Fruit fly (Drosophila melanogaster) whole organism, embryonic: ENCODE results near the gene Trl.

Experiments used
- CG10321 ChIP-seq: fragments of 200-800 bp; sonication (Bioruptor generic); IDR thresholded peaks from 2 replicates; pipeline ENCODE4 v1.3.6; 2022; ENCODE audit warnings: missing biosample characterization, missing genetic modification characterization
- CG10654 ChIP-seq: fragments of 200-800 bp; sonication (Bioruptor generic); optimal IDR thresholded peaks from 2 replicates; lab custom pipeline; 2016; ENCODE audit warnings: missing biosample characterization, missing genetic modification characterization
- CG16813 ChIP-seq: fragments of 200-800 bp; sonication (Bioruptor generic); IDR thresholded peaks from 3 replicates; pipeline ENCODE4 v1.3.6; 2022; ENCODE audit warnings: missing biosample characterization, missing genetic modification characterization; ENCODE audit not compliant: partially characterized antibody
- CG30403 ChIP-seq: fragments of 200-800 bp; sonication (Bioruptor generic); optimal IDR thresholded peaks from 3 replicates; lab custom pipeline; 2016; ENCODE audit warnings: missing biosample characterization, missing genetic modification characterization
- CG7357 ChIP-seq: fragments of 200-800 bp; sonication (Bioruptor generic); IDR thresholded peaks from 3 replicates; pipeline ENCODE4 v1.3.6; 2022; ENCODE audit warnings: missing biosample characterization, missing genetic modification characterization
- Lhr ChIP-seq: fragments of 200-800 bp; sonication (Bioruptor generic); optimal IDR thresholded peaks from 3 replicates; lab custom pipeline; 2017; ENCODE audit warnings: mild to moderate bottlenecking, missing biosample characterization, missing genetic modification reagents, missing genetic modification characterization
- Vsx1 ChIP-seq: fragments of 200-800 bp; sonication (Bioruptor generic); optimal IDR thresholded peaks from 2 replicates; lab custom pipeline; 2017; ENCODE audit warnings: missing biosample characterization, mild to moderate bottlenecking, missing genetic modification characterization, missing genetic modification reagents
- bcd ChIP-seq: fragments of 200-800 bp; sonication (Bioruptor generic); optimal IDR thresholded peaks from 2 replicates; lab custom pipeline; 2017; ENCODE audit warnings: missing biosample characterization, mild to moderate bottlenecking, missing genetic modification characterization
- ftz-f1 ChIP-seq: fragments of 200-800 bp; sonication (Bioruptor generic); optimal IDR thresholded peaks from 2 replicates; lab custom pipeline; 2016; ENCODE audit warnings: missing biosample characterization, missing genetic modification characterization
- psq ChIP-seq: fragments of 200-800 bp; sonication (Bioruptor generic); optimal IDR thresholded peaks from 2 replicates; lab custom pipeline; 2017; ENCODE audit warnings: missing biosample characterization, missing genetic modification characterization
- sd ChIP-seq: fragments of 200-800 bp; sonication (Bioruptor generic); optimal IDR thresholded peaks from 3 replicates; lab custom pipeline; 2018; ENCODE audit warnings: missing biosample characterization, mild to moderate bottlenecking, missing genetic modification characterization, moderate library complexity

DNA sequence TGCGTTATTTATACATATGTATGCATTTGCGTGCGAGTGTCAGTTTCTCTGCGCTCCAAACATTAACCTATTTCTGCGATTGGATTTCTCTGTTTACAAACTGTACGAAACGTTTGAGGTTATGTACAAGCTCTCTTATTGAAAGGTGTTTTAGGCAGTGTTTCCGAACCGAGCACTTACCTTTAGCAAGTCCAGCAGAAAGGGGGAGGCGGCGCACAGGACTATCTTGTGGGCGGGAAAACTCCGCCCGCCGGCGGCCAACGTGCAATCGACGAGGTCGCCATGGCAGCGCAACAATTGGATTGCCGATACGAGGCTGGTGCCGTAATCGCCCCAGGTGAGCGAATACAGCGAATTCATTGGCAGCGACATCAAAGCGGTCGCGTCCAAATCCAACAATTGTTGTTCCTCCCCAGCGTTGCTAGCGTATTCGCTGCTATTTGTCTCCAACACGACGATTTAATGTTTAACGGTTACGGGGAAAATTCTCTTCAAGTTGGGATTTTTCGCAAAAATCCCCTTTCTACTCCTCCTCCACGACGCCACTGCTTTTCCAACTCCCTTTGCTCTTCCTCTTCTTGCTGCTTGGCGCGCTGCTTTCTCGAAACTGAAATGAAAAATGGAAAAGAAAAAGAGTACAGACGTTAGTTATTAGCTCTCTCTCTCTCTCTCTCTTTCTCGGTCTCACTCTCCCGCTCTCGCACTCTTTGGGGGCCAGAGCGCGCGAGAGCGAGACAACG lies 4.0 kb downstream of the Trl start:
- TF ChIP-seq Lhr (GFP tag; lab: Kevin White, UChicago) (no peak), ftz-f1 (GFP tag; lab: Kevin White, UChicago) (peak; percentile 19), CG7357 (GFP tag; lab: Robert Waterston, UW) (peak; percentile 81), Vsx1 (GFP tag; lab: Kevin White, UChicago) (peak; percentile 69), CG16813 (no peak; the same call in 2 of the 3 replicates), sd (tag; lab: Kevin White, UChicago) (no peak), CG30403 (peak; percentile 91), CG10321 (GFP tag; lab: Robert Waterston, UW) (peak; percentile 93), psq (GFP tag; lab: Kevin White, UChicago) (peak; percentile 73), bcd (peak; percentile 92), CG10654 (GFP tag; lab: Kevin White, UChicago) (peak; percentile 77)
